Worm (Caenorhabditis elegans) whole organism, L3 larva: ENCODE measurements around the gene flr-4.

Experiments used
- R02D3.7 ChIP-seq: fragments of 150-350 bp; optimal IDR thresholded peaks from 2 replicates; lab custom pipeline; 2014; ENCODE audit warnings: missing biosample characterization, missing genetic modification characterization
- ZK546.5 ChIP-seq: sonication (generic microtip); optimal IDR thresholded peaks from 2 replicates; lab custom pipeline; 2017; ENCODE audit warnings: missing biosample characterization, missing genetic modification characterization
- aly-2 ChIP-seq: fragments of 150-350 bp; optimal IDR thresholded peaks from 2 replicates; lab custom pipeline; 2014; ENCODE audit warnings: missing biosample characterization, missing genetic modification characterization
- ama-1 ChIP-seq: fragments of 150-350 bp; optimal IDR thresholded peaks from 2 replicates; lab custom pipeline; 2018
- ceh-28 ChIP-seq: fragments of 150-350 bp; optimal IDR thresholded peaks from 2 replicates; lab custom pipeline; 2014; ENCODE audit warnings: missing biosample characterization, missing genetic modification reagents, missing genetic modification characterization
- ceh-82 ChIP-seq: fragments of 150-350 bp; optimal IDR thresholded peaks from 2 replicates; lab custom pipeline; 2014; ENCODE audit warnings: missing biosample characterization, missing genetic modification characterization
- ceh-9 ChIP-seq: sonication (generic microtip); optimal IDR thresholded peaks from 2 replicates; lab custom pipeline; 2018; ENCODE audit warnings: missing biosample characterization, missing genetic modification characterization
- egl-5 ChIP-seq: fragments of 150-350 bp; optimal IDR thresholded peaks from 2 replicates; lab custom pipeline; 2017; ENCODE audit warnings: missing biosample characterization, missing genetic modification reagents, missing genetic modification characterization, inconsistent platforms
- elt-1 ChIP-seq: fragments of 150-350 bp; optimal IDR thresholded peaks from 2 replicates; lab custom pipeline; 2014; ENCODE audit warnings: missing biosample characterization, missing genetic modification characterization
- elt-3 ChIP-seq, 3 experiments: fragments of 150-350 bp in 1 of 3; sonication (generic microtip) in 2 of 3; optimal IDR thresholded peaks; 2 replicates in 2 of 3; 4 replicates in 1 of 3; lab custom pipeline; 2014 to 2017; ENCODE audit warnings: missing biosample characterization in 3 of 3, missing genetic modification characterization in 3 of 3
- eor-1 ChIP-seq, 2 experiments: fragments of 150-350 bp; optimal IDR thresholded peaks; 2 replicates each; lab custom pipeline; 2014 to 2018; ENCODE audit warnings: missing biosample characterization in 2 of 2, missing genetic modification characterization in 2 of 2
- hmg-11 ChIP-seq: sonication (generic microtip); optimal IDR thresholded peaks from 2 replicates; lab custom pipeline; 2016; ENCODE audit warnings: missing genetic modification characterization, missing compliant biosample characterization
- jun-1 ChIP-seq: fragments of 150-350 bp; optimal IDR thresholded peaks from 2 replicates; lab custom pipeline; 2014; ENCODE audit warnings: missing biosample characterization, missing genetic modification reagents, missing genetic modification characterization
- lin-15B ChIP-seq: fragments of 150-350 bp; optimal IDR thresholded peaks from 2 replicates; lab custom pipeline; 2014; ENCODE audit warnings: missing biosample characterization, missing genetic modification characterization
- lin-39 ChIP-seq: fragments of 150-350 bp; optimal IDR thresholded peaks from 2 replicates; lab custom pipeline; 2018; ENCODE audit warnings: missing biosample characterization, missing genetic modification reagents, missing genetic modification characterization
- mdl-1 ChIP-seq: fragments of 150-350 bp; optimal IDR thresholded peaks from 2 replicates; lab custom pipeline; 2014; ENCODE audit warnings: missing biosample characterization, missing genetic modification characterization
- mml-1 ChIP-seq: fragments of 150-350 bp; sonication (generic microtip); optimal IDR thresholded peaks from 3 replicates; lab custom pipeline; 2014; ENCODE audit warnings: missing biosample characterization, missing genetic modification characterization
- nhr-11 ChIP-seq: fragments of 150-350 bp; optimal IDR thresholded peaks from 2 replicates; lab custom pipeline; 2014; ENCODE audit warnings: missing biosample characterization, missing genetic modification characterization
- nhr-12 ChIP-seq: fragments of 150-350 bp; optimal IDR thresholded peaks from 2 replicates; lab custom pipeline; 2014; ENCODE audit warnings: missing biosample characterization, missing genetic modification characterization
- nhr-23 ChIP-seq: fragments of 150-350 bp; optimal IDR thresholded peaks from 2 replicates; lab custom pipeline; 2014; ENCODE audit warnings: missing biosample characterization, missing genetic modification reagents, missing genetic modification characterization
- nhr-237 ChIP-seq: fragments of 150-350 bp; optimal IDR thresholded peaks from 2 replicates; lab custom pipeline; 2014; ENCODE audit warnings: missing biosample characterization, missing genetic modification characterization
- nhr-25 ChIP-seq: sonication (generic microtip); optimal IDR thresholded peaks from 2 replicates; lab custom pipeline; 2017; ENCODE audit warnings: missing biosample characterization, missing genetic modification characterization
- nhr-28 ChIP-seq: fragments of 150-350 bp; optimal IDR thresholded peaks from 2 replicates; lab custom pipeline; 2014; ENCODE audit warnings: missing biosample characterization, missing genetic modification characterization
- nhr-43 ChIP-seq: sonication (generic microtip); optimal IDR thresholded peaks from 2 replicates; lab custom pipeline; 2016; ENCODE audit warnings: mild to moderate bottlenecking, missing genetic modification characterization, missing compliant biosample characterization; ENCODE audit not compliant: poor library complexity, severe bottlenecking
- nhr-67 ChIP-seq: fragments of 150-350 bp; optimal IDR thresholded peaks from 2 replicates; lab custom pipeline; 2014; ENCODE audit warnings: missing biosample characterization, missing genetic modification characterization
- nhr-76 ChIP-seq: fragments of 150-350 bp; sonication (generic microtip); optimal IDR thresholded peaks from 5 replicates; lab custom pipeline; 2014; ENCODE audit warnings: missing biosample characterization, missing genetic modification characterization
- nhr-77 ChIP-seq: fragments of 150-350 bp; optimal IDR thresholded peaks from 2 replicates; lab custom pipeline; 2014; ENCODE audit warnings: missing biosample characterization, missing genetic modification characterization
- pha-4 ChIP-seq: fragments of 150-350 bp; optimal IDR thresholded peaks from 2 replicates; lab custom pipeline; 2014; ENCODE audit warnings: missing biosample characterization, missing genetic modification reagents, missing genetic modification characterization
- pqm-1 ChIP-seq: fragments of 150-350 bp; optimal IDR thresholded peaks from 2 replicates; lab custom pipeline; 2017; ENCODE audit warnings: missing biosample characterization, missing genetic modification characterization, inconsistent platforms
- sea-2 ChIP-seq: fragments of 150-350 bp; sonication (generic microtip); optimal IDR thresholded peaks from 4 replicates; lab custom pipeline; 2014; ENCODE audit warnings: missing biosample characterization, missing genetic modification reagents, missing genetic modification characterization
- skn-1 ChIP-seq: fragments of 150-350 bp; optimal IDR thresholded peaks from 2 replicates; lab custom pipeline; 2014; ENCODE audit warnings: missing biosample characterization, missing genetic modification characterization
- snpc-4 ChIP-seq: fragments of 150-350 bp; optimal IDR thresholded peaks from 2 replicates; lab custom pipeline; 2014; ENCODE audit warnings: missing biosample characterization, missing genetic modification characterization
- tbx-2 ChIP-seq: sonication (generic microtip); optimal IDR thresholded peaks from 2 replicates; lab custom pipeline; 2016; ENCODE audit warnings: mild to moderate bottlenecking, missing genetic modification characterization, missing compliant biosample characterization
- unc-39 ChIP-seq: sonication (generic microtip); optimal IDR thresholded peaks from 4 replicates; lab custom pipeline; 2017; ENCODE audit warnings: missing biosample characterization, missing genetic modification characterization
- ztf-4 ChIP-seq: fragments of 150-350 bp; optimal IDR thresholded peaks from 2 replicates; lab custom pipeline; 2014; ENCODE audit warnings: missing biosample characterization, missing genetic modification characterization

The flr-4 gene

ce11 chrX:15060303-15060702 is 28.9 kb upstream of the flr-4 start, which contains the start of gene fbxa-96:
TSS of gene fbxa-96 (minus strand) at chrX:15060403.
- no peak for TF ChIP-seq lin-15B (tag; lab: Kevin White, UChicago)
- TF ChIP-seq skn-1 = no peak
- no peak for TF ChIP-seq nhr-23
- TF ChIP-seq sea-2 (GFP tag; lab: Kevin White, UChicago) = no peak
- TF ChIP-seq nhr-237 (tag; lab: Kevin White, UChicago) = no peak
- TF ChIP-seq ZK546.5 = no peak
- TF ChIP-seq ceh-82 (tag; lab: Kevin White, UChicago) = no peak
- TF ChIP-seq ztf-4 (tag; lab: Kevin White, UChicago) = no peak
- TF ChIP-seq lin-39 (tag; lab: Kevin White, UChicago) = no peak
- TF ChIP-seq pqm-1 (tag; lab: Kevin White, UChicago) = no peak
- no peak for TF ChIP-seq nhr-76 (tag; lab: Kevin White, UChicago)
- TF ChIP-seq eor-1 (tag; optimal IDR thresholded peaks at IDR 0.05; lab: Kevin White, UChicago) = no peak
- TF ChIP-seq nhr-67 (tag; lab: Kevin White, UChicago) = no peak
- TF ChIP-seq unc-39 (tag; lab: Kevin White, UChicago) = no peak
- no peak for TF ChIP-seq R02D3.7 (tag; lab: Kevin White, UChicago)

DNA sequence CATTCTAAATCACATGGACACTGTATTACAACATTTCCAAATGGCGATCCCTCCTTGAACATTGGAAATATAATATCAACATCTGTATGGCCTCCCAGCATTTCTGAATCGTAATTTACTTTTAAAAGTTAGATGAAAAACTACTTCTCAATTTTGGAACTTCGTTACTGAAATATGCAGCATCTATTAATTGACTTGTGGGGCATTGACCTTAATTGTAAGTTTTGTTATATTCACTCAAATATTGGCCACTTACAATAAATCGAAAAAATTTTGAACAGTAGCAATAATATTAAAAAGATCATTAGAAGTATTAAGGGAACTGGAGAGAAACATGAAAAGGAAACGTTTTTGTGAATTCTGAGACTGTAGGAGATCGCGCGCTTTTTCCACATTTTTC is 20.0 kb upstream of the flr-4 start, which contains the start of gene mam-6:
mam-6 (minus strand) TSS at position 101 of the 400 bp plus-strand sequence.
- TF ChIP-seq lin-15B (tag; lab: Kevin White, UChicago) (no peak), sea-2 (GFP tag; lab: Kevin White, UChicago) (no peak), egl-5 (tag; lab: Kevin White, UChicago) (no peak), aly-2 (no peak), nhr-11 (tag; lab: Kevin White, UChicago) (no peak), nhr-12 (tag; lab: Kevin White, UChicago) (no peak), jun-1 (tag; lab: Kevin White, UChicago) (no peak), skn-1 (no peak), tbx-2 (tag; lab: Kevin White, UChicago) (no peak), elt-1 (tag; lab: Kevin White, UChicago) (no peak), ceh-9 (tag; lab: Kevin White, UChicago) (no peak), nhr-76 (tag; lab: Kevin White, UChicago) (no peak), mdl-1 (tag; lab: Kevin White, UChicago) (no peak)

- no peak for TF ChIP-seq nhr-11 (tag; lab: Kevin White, UChicago)
- TF ChIP-seq lin-39 (tag; lab: Kevin White, UChicago) = no peak
- TF ChIP-seq ceh-9 (tag; lab: Kevin White, UChicago) = no peak
- no peak for TF ChIP-seq nhr-28
- no peak for TF ChIP-seq nhr-43
These were observed 19.1 kb upstream of the flr-4 start for ce11 chrX:15070137-15070536.

ce11 chrX:15072877-15073276 is 16.3 kb upstream of the flr-4 start:
- peak; percentile 69 for TF ChIP-seq ceh-28 (tag; lab: Kevin White, UChicago)
- no peak for TF ChIP-seq nhr-12 (tag; lab: Kevin White, UChicago)
- TF ChIP-seq nhr-11 (tag; lab: Kevin White, UChicago) = no peak
- no peak for TF ChIP-seq pha-4
- TF ChIP-seq sea-2 (GFP tag; lab: Kevin White, UChicago) = no peak
- no peak for TF ChIP-seq nhr-76 (tag; lab: Kevin White, UChicago)
- TF ChIP-seq elt-3 (tag; optimal IDR thresholded peaks at IDR 0.05; lab: Kevin White, UChicago) = no peak
- TF ChIP-seq nhr-77 (tag; lab: Kevin White, UChicago) = no peak
- no peak for TF ChIP-seq snpc-4 (tag; lab: Kevin White, UChicago)
- no peak for TF ChIP-seq mdl-1 (tag; lab: Kevin White, UChicago)
- peak; percentile 65 for TF ChIP-seq nhr-23
- no peak for TF ChIP-seq ama-1
- no peak for TF ChIP-seq egl-5 (tag; lab: Kevin White, UChicago)
- TF ChIP-seq nhr-25 = peak; percentile 60
- TF ChIP-seq ceh-82 (tag; lab: Kevin White, UChicago) = no peak
- no peak for TF ChIP-seq hmg-11 (tag; lab: Kevin White, UChicago)
- peak; percentile 52 for TF ChIP-seq nhr-43

DNA sequence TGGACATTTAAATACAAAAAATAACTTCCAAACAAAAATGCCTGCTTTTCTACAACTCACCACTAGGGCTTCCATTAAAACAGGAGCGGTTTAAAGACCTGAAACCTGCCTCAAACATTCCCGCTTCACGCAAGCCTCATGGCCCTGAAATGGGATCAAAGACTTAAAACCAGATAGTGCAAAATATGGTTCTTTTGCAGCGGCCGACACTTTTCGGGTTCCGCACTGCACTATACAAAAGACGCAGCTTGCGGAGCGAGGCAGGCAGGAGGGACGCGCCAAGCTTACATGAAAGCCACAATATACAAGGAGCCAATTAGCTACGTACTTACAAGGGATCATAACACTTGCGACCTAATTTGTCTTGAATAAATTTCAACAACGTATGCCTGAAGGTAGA is 15.7 kb upstream of the flr-4 start:
- TF ChIP-seq mml-1 (tag; lab: Kevin White, UChicago) = no peak
- TF ChIP-seq snpc-4 (tag; lab: Kevin White, UChicago) = peak; percentile 2
